Worm (Caenorhabditis elegans) whole organism, L3 larva: ENCODE results near the gene fbxa-194.

Source experiments
- R02D3.7 ChIP-seq: fragments of 150-350 bp; optimal IDR thresholded peaks from 2 replicates; lab custom pipeline; 2014; ENCODE audit warnings: missing biosample characterization, missing genetic modification characterization
- aly-2 ChIP-seq: fragments of 150-350 bp; optimal IDR thresholded peaks from 2 replicates; lab custom pipeline; 2014; ENCODE audit warnings: missing biosample characterization, missing genetic modification characterization
- ama-1 ChIP-seq: fragments of 150-350 bp; optimal IDR thresholded peaks from 2 replicates; lab custom pipeline; 2018
- ceh-16 ChIP-seq: sonication (generic microtip); optimal IDR thresholded peaks from 2 replicates; lab custom pipeline; 2017; ENCODE audit warnings: missing biosample characterization, missing genetic modification characterization
- ceh-28 ChIP-seq: fragments of 150-350 bp; optimal IDR thresholded peaks from 2 replicates; lab custom pipeline; 2014; ENCODE audit warnings: missing biosample characterization, missing genetic modification reagents, missing genetic modification characterization
- ceh-82 ChIP-seq: fragments of 150-350 bp; optimal IDR thresholded peaks from 2 replicates; lab custom pipeline; 2014; ENCODE audit warnings: missing biosample characterization, missing genetic modification characterization
- ceh-9 ChIP-seq: sonication (generic microtip); optimal IDR thresholded peaks from 2 replicates; lab custom pipeline; 2018; ENCODE audit warnings: missing biosample characterization, missing genetic modification characterization
- egl-5 ChIP-seq: fragments of 150-350 bp; optimal IDR thresholded peaks from 2 replicates; lab custom pipeline; 2017; ENCODE audit warnings: missing biosample characterization, missing genetic modification reagents, missing genetic modification characterization, inconsistent platforms
- elt-1 ChIP-seq: fragments of 150-350 bp; optimal IDR thresholded peaks from 2 replicates; lab custom pipeline; 2014; ENCODE audit warnings: missing biosample characterization, missing genetic modification characterization
- elt-2 ChIP-seq: sonication (generic microtip); optimal IDR thresholded peaks from 2 replicates; lab custom pipeline; 2016; ENCODE audit warnings: missing genetic modification reagents, mild to moderate bottlenecking, missing genetic modification characterization, missing compliant biosample characterization
- elt-3 ChIP-seq, 3 experiments: fragments of 150-350 bp in 1 of 3; sonication (generic microtip) in 2 of 3; optimal IDR thresholded peaks; 2 replicates in 2 of 3; 4 replicates in 1 of 3; lab custom pipeline; 2014 to 2017; ENCODE audit warnings: missing biosample characterization in 3 of 3, missing genetic modification characterization in 3 of 3
- eor-1 ChIP-seq, 2 experiments: fragments of 150-350 bp; optimal IDR thresholded peaks; 2 replicates each; lab custom pipeline; 2014 to 2018; ENCODE audit warnings: missing biosample characterization in 2 of 2, missing genetic modification characterization in 2 of 2
- fkh-10 ChIP-seq: sonication (generic microtip); optimal IDR thresholded peaks from 2 replicates; lab custom pipeline; 2017; ENCODE audit warnings: missing biosample characterization, missing genetic modification reagents, missing genetic modification characterization
- fos-1 ChIP-seq: fragments of 150-350 bp; optimal IDR thresholded peaks from 2 replicates; lab custom pipeline; 2014; ENCODE audit warnings: missing biosample characterization, missing genetic modification characterization
- hmg-11 ChIP-seq: sonication (generic microtip); optimal IDR thresholded peaks from 2 replicates; lab custom pipeline; 2016; ENCODE audit warnings: missing genetic modification characterization, missing compliant biosample characterization
- jun-1 ChIP-seq: fragments of 150-350 bp; optimal IDR thresholded peaks from 2 replicates; lab custom pipeline; 2014; ENCODE audit warnings: missing biosample characterization, missing genetic modification reagents, missing genetic modification characterization
- lin-15B ChIP-seq: fragments of 150-350 bp; optimal IDR thresholded peaks from 2 replicates; lab custom pipeline; 2014; ENCODE audit warnings: missing biosample characterization, missing genetic modification characterization
- lin-39 ChIP-seq: fragments of 150-350 bp; optimal IDR thresholded peaks from 2 replicates; lab custom pipeline; 2018; ENCODE audit warnings: missing biosample characterization, missing genetic modification reagents, missing genetic modification characterization
- mdl-1 ChIP-seq: fragments of 150-350 bp; optimal IDR thresholded peaks from 2 replicates; lab custom pipeline; 2014; ENCODE audit warnings: missing biosample characterization, missing genetic modification characterization
- mml-1 ChIP-seq: fragments of 150-350 bp; sonication (generic microtip); optimal IDR thresholded peaks from 3 replicates; lab custom pipeline; 2014; ENCODE audit warnings: missing biosample characterization, missing genetic modification characterization
- nfya-1 ChIP-seq: sonication (generic microtip); optimal IDR thresholded peaks from 2 replicates; lab custom pipeline; 2017; ENCODE audit warnings: missing genetic modification characterization, mild to moderate bottlenecking, missing compliant biosample characterization, antibody characterized with exemption, moderate library complexity; ENCODE audit not compliant: insufficient read depth
- nhr-11 ChIP-seq: fragments of 150-350 bp; optimal IDR thresholded peaks from 2 replicates; lab custom pipeline; 2014; ENCODE audit warnings: missing biosample characterization, missing genetic modification characterization
- nhr-12 ChIP-seq: fragments of 150-350 bp; optimal IDR thresholded peaks from 2 replicates; lab custom pipeline; 2014; ENCODE audit warnings: missing biosample characterization, missing genetic modification characterization
- nhr-23 ChIP-seq: fragments of 150-350 bp; optimal IDR thresholded peaks from 2 replicates; lab custom pipeline; 2014; ENCODE audit warnings: missing biosample characterization, missing genetic modification reagents, missing genetic modification characterization
- nhr-237 ChIP-seq: fragments of 150-350 bp; optimal IDR thresholded peaks from 2 replicates; lab custom pipeline; 2014; ENCODE audit warnings: missing biosample characterization, missing genetic modification characterization
- nhr-25 ChIP-seq: sonication (generic microtip); optimal IDR thresholded peaks from 2 replicates; lab custom pipeline; 2017; ENCODE audit warnings: missing biosample characterization, missing genetic modification characterization
- nhr-43 ChIP-seq: sonication (generic microtip); optimal IDR thresholded peaks from 2 replicates; lab custom pipeline; 2016; ENCODE audit warnings: mild to moderate bottlenecking, missing genetic modification characterization, missing compliant biosample characterization; ENCODE audit not compliant: poor library complexity, severe bottlenecking
- nhr-67 ChIP-seq: fragments of 150-350 bp; optimal IDR thresholded peaks from 2 replicates; lab custom pipeline; 2014; ENCODE audit warnings: missing biosample characterization, missing genetic modification characterization
- nhr-76 ChIP-seq: fragments of 150-350 bp; sonication (generic microtip); optimal IDR thresholded peaks from 5 replicates; lab custom pipeline; 2014; ENCODE audit warnings: missing biosample characterization, missing genetic modification characterization
- nhr-77 ChIP-seq: fragments of 150-350 bp; optimal IDR thresholded peaks from 2 replicates; lab custom pipeline; 2014; ENCODE audit warnings: missing biosample characterization, missing genetic modification characterization
- pqm-1 ChIP-seq: fragments of 150-350 bp; optimal IDR thresholded peaks from 2 replicates; lab custom pipeline; 2017; ENCODE audit warnings: missing biosample characterization, missing genetic modification characterization, inconsistent platforms
- sea-2 ChIP-seq: fragments of 150-350 bp; sonication (generic microtip); optimal IDR thresholded peaks from 4 replicates; lab custom pipeline; 2014; ENCODE audit warnings: missing biosample characterization, missing genetic modification reagents, missing genetic modification characterization
- skn-1 ChIP-seq: fragments of 150-350 bp; optimal IDR thresholded peaks from 2 replicates; lab custom pipeline; 2014; ENCODE audit warnings: missing biosample characterization, missing genetic modification characterization
- snpc-4 ChIP-seq: fragments of 150-350 bp; optimal IDR thresholded peaks from 2 replicates; lab custom pipeline; 2014; ENCODE audit warnings: missing biosample characterization, missing genetic modification characterization
- unc-62 ChIP-seq: fragments of 150-350 bp; sonication (generic microtip); optimal IDR thresholded peaks from 4 replicates; lab custom pipeline; 2014; ENCODE audit warnings: missing biosample characterization, missing genetic modification reagents, missing genetic modification characterization
- zag-1 ChIP-seq: fragments of 150-350 bp; optimal IDR thresholded peaks from 2 replicates; lab custom pipeline; 2014; ENCODE audit warnings: missing biosample characterization, missing genetic modification characterization
- ztf-11 ChIP-seq: fragments of 150-350 bp; optimal IDR thresholded peaks from 2 replicates; lab custom pipeline; 2014; ENCODE audit warnings: missing biosample characterization, missing genetic modification characterization
- ztf-4 ChIP-seq: fragments of 150-350 bp; optimal IDR thresholded peaks from 2 replicates; lab custom pipeline; 2014; ENCODE audit warnings: missing biosample characterization, missing genetic modification characterization

fbxa-194 gene

ce11 chrV:19778608-19779007, at the start of gene fbxa-194:
TSS of gene fbxa-194 (minus strand) at chrV:19778708.
- TF ChIP-seq ceh-16 (tag; lab: Kevin White, UChicago): no peak
- TF ChIP-seq skn-1: no peak
- no peak for TF ChIP-seq snpc-4 (tag; lab: Kevin White, UChicago)
- no peak for TF ChIP-seq fos-1 (tag; lab: Kevin White, UChicago)
- no peak for TF ChIP-seq R02D3.7
- TF ChIP-seq ama-1 (lab: Kevin White, UChicago): no peak
- TF ChIP-seq zag-1: no peak
- no peak for TF ChIP-seq ztf-4
- TF ChIP-seq nhr-12 (tag; lab: Kevin White, UChicago): no peak
- no peak for TF ChIP-seq fkh-10
- no peak for TF ChIP-seq nhr-77 (tag; lab: Kevin White, UChicago)
- no peak for TF ChIP-seq unc-62 (GFP tag; lab: Kevin White, UChicago)
- TF ChIP-seq sea-2 (GFP tag; lab: Kevin White, UChicago): no peak
- TF ChIP-seq nhr-11 (tag; lab: Kevin White, UChicago): no peak
- no peak for TF ChIP-seq elt-2 (tag; lab: Kevin White, UChicago)
- no peak for TF ChIP-seq ztf-11 (tag; lab: Kevin White, UChicago)
- no peak for TF ChIP-seq nhr-76 (tag; lab: Kevin White, UChicago)
- no peak for TF ChIP-seq pqm-1 (tag; lab: Kevin White, UChicago)
- no peak for TF ChIP-seq ceh-28
- no peak for TF ChIP-seq hmg-11

DNA sequence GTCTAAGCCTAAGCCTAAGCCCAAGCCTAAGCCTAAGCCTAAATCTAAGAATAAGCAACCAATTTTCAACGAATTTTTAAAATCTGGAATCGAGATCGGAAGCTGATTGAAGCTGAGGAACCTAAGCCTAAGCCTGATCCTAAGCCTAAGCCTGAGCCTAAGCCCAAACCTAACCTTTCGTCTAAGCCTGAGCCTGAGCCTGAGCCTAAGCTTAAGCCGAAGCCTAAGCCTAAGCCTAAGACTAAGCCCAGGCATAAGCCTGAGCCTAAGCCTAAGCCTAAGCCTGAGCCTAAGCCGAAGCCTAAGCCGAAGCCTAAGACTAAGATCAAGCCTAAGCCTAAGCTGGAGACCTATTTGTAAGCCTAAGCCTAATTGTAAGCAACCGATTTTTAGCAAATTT, 49.0 kb upstream of the fbxa-194 start:
- TF ChIP-seq ceh-82 (tag; lab: Kevin White, UChicago): no peak
- no peak for TF ChIP-seq ceh-16 (tag; lab: Kevin White, UChicago)
- TF ChIP-seq nhr-43 (tag; lab: Kevin White, UChicago): no peak
- no peak for TF ChIP-seq zag-1
- no peak for TF ChIP-seq sea-2 (GFP tag; lab: Kevin White, UChicago)
- TF ChIP-seq fkh-10: no peak
- no peak for TF ChIP-seq nhr-11 (tag; lab: Kevin White, UChicago)
- no peak for TF ChIP-seq lin-15B
- TF ChIP-seq nhr-25: no peak
- no peak for TF ChIP-seq nhr-237 (tag; lab: Kevin White, UChicago)
- TF ChIP-seq mml-1 (tag; lab: Kevin White, UChicago): no peak
- TF ChIP-seq ceh-9 (tag; lab: Kevin White, UChicago): no peak
- no peak for TF ChIP-seq elt-3 (tag; optimal IDR thresholded peaks at IDR 0.05; lab: Kevin White, UChicago)

ce11 chrV:19822093-19822492, 43.6 kb upstream of the fbxa-194 start, which contains the start of gene Y116F11B.17:
TSS of gene Y116F11B.17 (minus strand) at chrV:19822193.
- TF ChIP-seq lin-39 (tag; lab: Kevin White, UChicago) (no peak), ama-1 (lab: Kevin White, UChicago) (no peak)
- TF ChIP-seq, all 47 proteins: peak for 0

- TF ChIP-seq elt-1 (no peak), nhr-76 (tag; lab: Kevin White, UChicago) (no peak), zag-1 (no peak), mdl-1 (tag; lab: Kevin White, UChicago) (no peak), egl-5 (no peak), eor-1 (tag; optimal IDR thresholded peaks at IDR 0.05; lab: Kevin White, UChicago) (no peak), pqm-1 (tag; lab: Kevin White, UChicago) (no peak)
Observed at ce11 chrV:19820178-19820577, 41.7 kb upstream of the fbxa-194 start.

- no peak for TF ChIP-seq ceh-28
- no peak for TF ChIP-seq snpc-4 (tag; lab: Kevin White, UChicago)
- TF ChIP-seq skn-1: no peak
- TF ChIP-seq fos-1 (tag; lab: Kevin White, UChicago): no peak
- TF ChIP-seq nhr-67: no peak
- TF ChIP-seq fkh-10: no peak
- no peak for TF ChIP-seq nhr-23
- TF ChIP-seq jun-1: no peak
- TF ChIP-seq nhr-12 (tag; lab: Kevin White, UChicago): no peak
- no peak for TF ChIP-seq sea-2 (GFP tag; lab: Kevin White, UChicago)
- no peak for TF ChIP-seq nhr-11 (tag; lab: Kevin White, UChicago)
- TF ChIP-seq ama-1 (lab: Kevin White, UChicago): no peak
- TF ChIP-seq elt-3 (tag; optimal IDR thresholded peaks at IDR 0.05; lab: Kevin White, UChicago): no peak
- TF ChIP-seq nhr-43 (tag; lab: Kevin White, UChicago): no peak
- TF ChIP-seq nhr-76 (tag; lab: Kevin White, UChicago): no peak
- no peak for TF ChIP-seq nfya-1 (tag; lab: Kevin White, UChicago)
- no peak for TF ChIP-seq lin-39 (tag; lab: Kevin White, UChicago)
- no peak for TF ChIP-seq eor-1 (tag; optimal IDR thresholded peaks at IDR 0.05; lab: Kevin White, UChicago)
- no peak for TF ChIP-seq aly-2 (tag; lab: Kevin White, UChicago)
Observed at ce11 chrV:19814833-19815232, 36.3 kb upstream of the fbxa-194 start, which contains the start of gene daf-28. TSS of gene daf-28 (plus strand) at chrV:19815133.
